Worm (Caenorhabditis elegans): ENCODE data around the gene fbxl-3.

DNA sequence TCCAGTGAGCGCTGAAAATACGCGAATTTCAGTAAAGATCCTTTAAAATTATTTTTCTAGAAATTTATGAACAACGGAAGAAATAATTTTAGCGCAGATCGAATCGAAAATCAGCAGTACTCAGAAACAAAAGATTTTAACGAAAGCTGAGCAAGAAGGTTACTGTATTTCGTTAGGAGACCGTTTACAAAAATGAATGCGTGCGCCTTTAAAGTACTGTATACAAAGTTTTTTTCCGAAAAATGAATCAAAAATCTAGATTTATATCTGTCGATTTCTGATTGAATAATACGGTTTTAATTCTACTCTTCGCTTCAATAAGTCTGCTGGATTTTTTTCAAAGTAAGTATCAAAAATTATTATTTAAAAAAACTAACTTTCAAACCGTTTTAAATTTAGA is 15.3 kb upstream of the fbxl-3 start, which contains the start of the genes EEED8.14 and EEED8.3:
- TF ChIP-seq cebp-1 (GFP tag; IDR thresholded peaks at IDR 0.05) = no peak
- no peak for TF ChIP-seq cebp-1 (tag; optimal IDR thresholded peaks at IDR 0.05)
- TF ChIP-seq Y79H2A.3 (GFP tag; conservative IDR thresholded peaks at IDR 0.05) = no peak
- no peak for TF ChIP-seq C17E4.6 (GFP tag; IDR thresholded peaks at IDR 0.05)

All from whole organism, young adult.